Fruit fly (Drosophila melanogaster) whole organism, embryonic: ENCODE data around the gene Pvf1.

Source experiments
- Ada2b ChIP-seq: fragments of 200-800 bp; sonication (Bioruptor generic); IDR thresholded peaks from 2 replicates; pipeline ENCODE4 v1.3.6; 2022; ENCODE audit warnings: missing biosample characterization, missing genetic modification characterization
- Aef1 ChIP-seq: fragments of 200-800 bp; sonication (Bioruptor generic); IDR thresholded peaks from 3 replicates; pipeline ENCODE4 v1.3.6; 2022; ENCODE audit warnings: missing biosample characterization, missing genetic modification characterization
- CG12942 ChIP-seq: fragments of 200-800 bp; sonication (Bioruptor generic); optimal IDR thresholded peaks from 3 replicates; lab custom pipeline; 2016; ENCODE audit warnings: missing biosample characterization, missing genetic modification characterization
- CG13624 ChIP-seq: fragments of 200-800 bp; sonication (Bioruptor generic); optimal IDR thresholded peaks from 2 replicates; lab custom pipeline; 2016; ENCODE audit warnings: missing biosample characterization, missing genetic modification characterization
- CG13894 ChIP-seq: fragments of 200-800 bp; sonication (Bioruptor generic); optimal IDR thresholded peaks from 3 replicates; lab custom pipeline; 2018; ENCODE audit warnings: missing biosample characterization, mild to moderate bottlenecking, missing genetic modification characterization, moderate library complexity
- CG17328 ChIP-seq: fragments of 200-800 bp; sonication (Bioruptor generic); IDR thresholded peaks from 2 replicates; pipeline ENCODE4 v1.3.6; 2022; ENCODE audit warnings: missing biosample characterization, missing genetic modification characterization
- CG17829 ChIP-seq: fragments of 200-800 bp; optimal IDR thresholded peaks from 2 replicates; lab custom pipeline; 2019; ENCODE audit warnings: missing biosample characterization, mild to moderate bottlenecking, missing genetic modification characterization, moderate library complexity
- CG2129 ChIP-seq: fragments of 200-800 bp; sonication (Bioruptor generic); IDR thresholded peaks from 2 replicates; pipeline ENCODE4 v1.3.6; 2022; ENCODE audit warnings: missing biosample characterization, missing genetic modification characterization; ENCODE audit not compliant: partially characterized antibody
- CG31441 ChIP-seq: fragments of 200-800 bp; sonication (Bioruptor generic); IDR thresholded peaks from 2 replicates; pipeline ENCODE4 v1.3.6; 2022; ENCODE audit warnings: missing biosample characterization, missing genetic modification characterization
- CG32532 ChIP-seq: fragments of 200-800 bp; sonication (Bioruptor generic); IDR thresholded peaks from 2 replicates; pipeline ENCODE4 v1.3.6; 2022; ENCODE audit warnings: missing biosample characterization, missing genetic modification characterization
- CG34422 ChIP-seq: fragments of 200-800 bp; sonication (Bioruptor generic); IDR thresholded peaks from 3 replicates; pipeline ENCODE4 v1.3.6; 2022; ENCODE audit warnings: missing biosample characterization, missing genetic modification characterization
- CG3838 ChIP-seq: fragments of 200-800 bp; sonication (Bioruptor generic); optimal IDR thresholded peaks from 3 replicates; lab custom pipeline; 2016; ENCODE audit warnings: missing biosample characterization, missing genetic modification characterization
- CG4282 ChIP-seq: fragments of 200-800 bp; sonication (Bioruptor generic); optimal IDR thresholded peaks from 2 replicates; lab custom pipeline; 2016; ENCODE audit warnings: missing biosample characterization, missing genetic modification characterization
- CG4424 ChIP-seq: fragments of 200-800 bp; sonication (Bioruptor generic); optimal IDR thresholded peaks from 3 replicates; lab custom pipeline; 2016; ENCODE audit warnings: missing biosample characterization, missing genetic modification characterization
- CG6689 ChIP-seq: fragments of 200-800 bp; sonication (Bioruptor generic); IDR thresholded peaks from 2 replicates; pipeline ENCODE4 v1.3.6; 2022; ENCODE audit warnings: missing biosample characterization, missing genetic modification characterization
- CG8924 ChIP-seq: fragments of 200-800 bp; optimal IDR thresholded peaks from 3 replicates; lab custom pipeline; 2019; ENCODE audit warnings: missing biosample characterization, mild to moderate bottlenecking, missing genetic modification characterization, moderate library complexity
- D ChIP-seq, 2 experiments: fragments of 200-800 bp in 1 of 2; fragments of >200 bp in 1 of 2; sonication (Bioruptor generic) in 1 of 2; optimal IDR thresholded peaks; 2 replicates in 1 of 2; 3 replicates in 1 of 2; lab custom pipeline; 2017; ENCODE audit warnings: mild to moderate bottlenecking in 1 of 2, missing biosample characterization in 1 of 2, missing genetic modification characterization in 1 of 2, missing genetic modification reagents in 1 of 2
- Fer3 ChIP-seq: fragments of 200-800 bp; sonication (Bioruptor generic); optimal IDR thresholded peaks from 2 replicates; lab custom pipeline; 2018; ENCODE audit warnings: missing biosample characterization, mild to moderate bottlenecking, missing genetic modification characterization, moderate library complexity
- H15 ChIP-seq: fragments of 200-800 bp; sonication (Bioruptor generic); IDR thresholded peaks from 3 replicates; pipeline ENCODE4 v1.3.6; 2022; ENCODE audit warnings: missing biosample characterization, missing genetic modification characterization
- HLH54F ChIP-seq: fragments of 200-800 bp; sonication (Bioruptor generic); optimal IDR thresholded peaks from 3 replicates; lab custom pipeline; 2016; ENCODE audit warnings: missing biosample characterization, missing genetic modification characterization
- Jarid2 ChIP-seq: fragments of 200-800 bp; sonication (Bioruptor generic); optimal IDR thresholded peaks from 3 replicates; lab custom pipeline; 2017; ENCODE audit warnings: mild to moderate bottlenecking, missing biosample characterization, missing genetic modification reagents, missing genetic modification characterization
- MBD-R2 ChIP-seq: fragments of 200-800 bp; sonication (Bioruptor generic); IDR thresholded peaks from 2 replicates; pipeline ENCODE4 v1.3.6; 2022; ENCODE audit warnings: missing biosample characterization, missing genetic modification characterization
- Myb ChIP-seq: fragments of 200-800 bp; sonication (Bioruptor generic); optimal IDR thresholded peaks from 2 replicates; lab custom pipeline; 2016; ENCODE audit warnings: missing biosample characterization, missing genetic modification characterization
- Nf-YA ChIP-seq: fragments of 200-800 bp; sonication (Bioruptor generic); IDR thresholded peaks from 2 replicates; pipeline ENCODE4 v1.3.6; 2022; ENCODE audit warnings: missing biosample characterization, missing genetic modification characterization
- Nf-YB ChIP-seq: fragments of 200-800 bp; sonication (Bioruptor generic); optimal IDR thresholded peaks from 3 replicates; lab custom pipeline; 2019; ENCODE audit warnings: missing biosample characterization, mild to moderate bottlenecking, missing genetic modification characterization, moderate library complexity
- NfI ChIP-seq: fragments of 200-800 bp; sonication (Bioruptor generic); optimal IDR thresholded peaks from 3 replicates; lab custom pipeline; 2018; ENCODE audit warnings: missing biosample characterization, mild to moderate bottlenecking, missing genetic modification characterization, moderate library complexity
- Ravus ChIP-seq: fragments of 200-800 bp; sonication (Bioruptor generic); IDR thresholded peaks from 2 replicates; pipeline ENCODE4 v1.3.6; 2022; ENCODE audit warnings: missing biosample characterization, missing genetic modification characterization
- Xbp1 ChIP-seq: fragments of 200-800 bp; sonication (Bioruptor generic); optimal IDR thresholded peaks from 3 replicates; lab custom pipeline; 2016; ENCODE audit warnings: missing biosample characterization, mild to moderate bottlenecking, missing genetic modification characterization
- abd-A ChIP-seq: fragments of 200-800 bp; sonication (Bioruptor generic); optimal IDR thresholded peaks from 3 replicates; lab custom pipeline; 2019; ENCODE audit warnings: missing biosample characterization, mild to moderate bottlenecking, missing genetic modification characterization, moderate library complexity
- amos ChIP-seq: fragments of 200-800 bp; sonication (Bioruptor generic); IDR thresholded peaks from 2 replicates; pipeline ENCODE4 v1.3.6; 2022; ENCODE audit warnings: missing biosample characterization, missing genetic modification characterization; ENCODE audit not compliant: partially characterized antibody
- aop ChIP-seq: fragments of 200-800 bp; sonication (Bioruptor generic); IDR thresholded peaks from 2 replicates; pipeline ENCODE4 v1.3.6; 2022; ENCODE audit warnings: missing biosample characterization, missing genetic modification characterization
- cad ChIP-seq: fragments of >200 bp; optimal IDR thresholded peaks from 2 replicates; lab custom pipeline; 2017; ENCODE audit warnings: missing biosample characterization, missing genetic modification characterization
- caup ChIP-seq: fragments of 200-800 bp; sonication (Bioruptor generic); optimal IDR thresholded peaks from 3 replicates; lab custom pipeline; 2017; ENCODE audit warnings: missing biosample characterization, mild to moderate bottlenecking, missing genetic modification characterization, moderate library complexity; ENCODE audit not compliant: severe bottlenecking
- grn ChIP-seq: fragments of 200-800 bp; sonication (Bioruptor generic); optimal IDR thresholded peaks from 3 replicates; lab custom pipeline; 2017; ENCODE audit warnings: missing biosample characterization, missing genetic modification characterization
- ken ChIP-seq: fragments of 200-800 bp; sonication (Bioruptor generic); IDR thresholded peaks from 3 replicates; pipeline ENCODE4 v1.3.6; 2022; ENCODE audit warnings: missing biosample characterization, missing genetic modification characterization
- lilli ChIP-seq: fragments of 200-800 bp; sonication (Bioruptor generic); optimal IDR thresholded peaks from 3 replicates; lab custom pipeline; 2016; ENCODE audit warnings: missing biosample characterization, missing genetic modification characterization
- lov ChIP-seq, 2 experiments: fragments of 200-800 bp in 1 of 2; fragments of >200 bp in 1 of 2; sonication (Bioruptor generic) in 1 of 2; IDR thresholded peaks in 1 of 2; optimal IDR thresholded peaks in 1 of 2; 2 replicates in 1 of 2; 3 replicates in 1 of 2; pipeline versions ENCODE4 v1.3.6 to Lab custom; 2017 to 2022; ENCODE audit warnings: missing biosample characterization in 1 of 2, missing genetic modification characterization in 1 of 2
- mld ChIP-seq: fragments of 200-800 bp; sonication (Bioruptor generic); IDR thresholded peaks from 3 replicates; pipeline ENCODE4 v1.3.6; 2022; ENCODE audit warnings: missing biosample characterization, missing genetic modification characterization; ENCODE audit not compliant: partially characterized antibody
- pan ChIP-seq, 4 experiments: fragments of >200 bp in 3 of 4; fragments of 200-800 bp in 1 of 4; sonication (Bioruptor generic) in 1 of 4; optimal IDR thresholded peaks in 3 of 4; IDR thresholded peaks in 1 of 4; 2 replicates each; pipeline versions ENCODE4 v1.3.6 to Lab custom; 2017 to 2022; ENCODE audit warnings: missing biosample characterization in 2 of 4, missing genetic modification characterization in 2 of 4, mixed read lengths in 1 of 4
- seq ChIP-seq: fragments of 200-800 bp; sonication (Bioruptor generic); IDR thresholded peaks from 2 replicates; pipeline ENCODE4 v1.3.6; 2022; ENCODE audit warnings: missing biosample characterization, missing genetic modification characterization
- slbo ChIP-seq: fragments of 200-800 bp; sonication (Bioruptor generic); IDR thresholded peaks from 2 replicates; pipeline ENCODE4 v1.3.6; 2022; ENCODE audit warnings: missing biosample characterization, missing genetic modification characterization
- sqz ChIP-seq: fragments of 200-800 bp; sonication (Bioruptor generic); optimal IDR thresholded peaks from 3 replicates; lab custom pipeline; 2018; ENCODE audit warnings: missing biosample characterization, mild to moderate bottlenecking, missing genetic modification characterization
- sr ChIP-seq: fragments of 200-800 bp; sonication (Bioruptor generic); IDR thresholded peaks from 3 replicates; pipeline ENCODE4 v1.3.6; 2022; ENCODE audit warnings: missing biosample characterization, missing genetic modification characterization
- trem ChIP-seq: fragments of 200-800 bp; optimal IDR thresholded peaks from 3 replicates; lab custom pipeline; 2019; ENCODE audit warnings: missing biosample characterization, mild to moderate bottlenecking, missing genetic modification characterization, moderate library complexity
- ttk ChIP-seq: fragments of 200-800 bp; sonication (Bioruptor generic); IDR thresholded peaks from 2 replicates; pipeline ENCODE4 v2.1.2; 2022; ENCODE audit warnings: missing biosample characterization, missing genetic modification characterization
- usp ChIP-seq: fragments of >200 bp; optimal IDR thresholded peaks from 2 replicates; lab custom pipeline; 2017; ENCODE audit warnings: missing biosample characterization, missing genetic modification characterization
- wek ChIP-seq: fragments of 200-800 bp; sonication (Bioruptor generic); optimal IDR thresholded peaks from 3 replicates; lab custom pipeline; 2018; ENCODE audit warnings: missing biosample characterization, mild to moderate bottlenecking, missing genetic modification characterization, moderate library complexity
- zen ChIP-seq: fragments of 200-800 bp; sonication (Bioruptor generic); optimal IDR thresholded peaks from 3 replicates; lab custom pipeline; 2018; ENCODE audit warnings: missing biosample characterization, mild to moderate bottlenecking, missing genetic modification characterization, moderate library complexity

Gene Pvf1

DNA sequence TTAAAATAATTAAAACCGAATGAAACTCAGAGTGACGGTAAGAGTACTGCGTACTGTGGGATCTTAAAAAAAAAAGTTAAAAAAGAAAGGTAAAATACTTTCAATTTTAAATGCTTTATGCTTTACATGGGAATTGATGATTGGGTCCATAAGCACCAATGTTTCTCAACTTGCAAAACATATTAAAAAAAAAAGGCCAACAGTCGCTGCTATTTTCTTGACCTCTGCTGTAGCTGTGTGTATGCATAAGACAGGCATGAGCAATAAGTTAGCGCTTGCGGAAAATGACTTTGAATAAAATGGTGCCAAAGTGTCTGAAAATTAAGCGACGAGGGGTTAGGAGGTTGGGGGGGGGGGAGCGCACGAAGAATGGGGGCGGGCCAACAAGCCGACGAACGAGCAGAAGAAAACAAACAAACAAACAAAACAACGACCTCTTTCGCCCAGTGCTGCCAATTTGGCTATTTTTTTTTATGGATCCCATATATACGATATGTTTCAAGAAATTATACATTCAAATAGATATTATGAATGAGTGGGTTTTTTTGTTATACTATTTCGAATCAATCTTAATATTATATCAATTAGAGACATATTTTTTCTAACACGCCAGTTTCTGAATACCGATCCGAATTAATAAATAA is 37.1 kb downstream of the Pvf1 start (continued):
- TF ChIP-seq Ada2b (peak; percentile 59; the same call in 1 of the 2 replicates), CG34422 (peak; percentile 92), usp (GFP tag; lab: Kevin White, UChicago) (no peak), HLH54F (GFP tag; lab: Kevin White, UChicago) (peak; percentile 7), Aef1 (peak; percentile 54; the same call in 2 of the 3 replicates), sqz (GFP tag; lab: Kevin White, UChicago) (peak; percentile 23), Nf-YA (GFP tag; lab: Robert Waterston, UW) (0 out of 2 replicates have a peak, but pooled peaks have one; percentile 35), CG2129 (no peak), seq (GFP tag; lab: Robert Waterston, UW) (peak; percentile 62), CG12942 (GFP tag; lab: Kevin White, UChicago) (peak; percentile 5), grn (GFP tag; lab: Kevin White, UChicago) (no peak), sr (GFP tag; lab: Robert Waterston, UW) (peak; percentile 64; the same call in 2 of the 3 replicates), ttk (GFP tag; lab: Robert Waterston, UW) (peak; percentile 44; the same call in 1 of the 2 replicates), zen (no peak), wek (no peak), MBD-R2 (GFP tag; lab: Robert Waterston, UW) (peak; percentile 27; the same call in 1 of the 2 replicates), CG32532 (GFP tag; lab: Robert Waterston, UW) (peak; percentile 71), lov (optimal IDR thresholded peaks at IDR 0.05; lab: Kevin White, UChicago) (no peak), lov (GFP tag; IDR thresholded peaks at IDR 0.05; lab: Robert Waterston, UW) (no peak), ken (GFP tag; lab: Robert Waterston, UW) (peak; percentile 55; the same call in 1 of the 3 replicates), CG17829 (tag; lab: Kevin White, UChicago) (peak; percentile 12), cad (GFP tag; lab: Kevin White, UChicago) (no peak), CG31441 (GFP tag; lab: Robert Waterston, UW) (no peak; the same call in 1 of the 2 replicates), D (optimal IDR thresholded peaks at IDR 0.05; lab: Kevin White, UChicago) (no peak), D (GFP tag; optimal IDR thresholded peaks at IDR 0.05; lab: Kevin White, UChicago) (peak; percentile 39), Ravus (GFP tag; lab: Robert Waterston, UW) (no peak), caup (peak; percentile 40), CG3838 (GFP tag; lab: Kevin White, UChicago) (no peak), abd-A (tag; lab: Kevin White, UChicago) (no peak), lilli (peak; percentile 47), Jarid2 (GFP tag; lab: Kevin White, UChicago) (no peak), Xbp1 (GFP tag; lab: Kevin White, UChicago) (peak; percentile 55), CG4424 (GFP tag; lab: Kevin White, UChicago) (peak; percentile 19), amos (GFP tag; lab: Robert Waterston, UW) (no peak), CG13624 (GFP tag; lab: Kevin White, UChicago) (peak; percentile 41), CG8924 (no peak), CG13894 (tag; lab: Kevin White, UChicago) (no peak), mld (GFP tag; lab: Robert Waterston, UW) (no peak), aop (GFP tag; lab: Robert Waterston, UW) (no peak), Fer3 (tag; lab: Kevin White, UChicago) (peak; percentile 55), Nf-YB (GFP tag; lab: Kevin White, UChicago) (no peak), H15 (GFP tag; lab: Robert Waterston, UW) (no peak), trem (no peak), CG17328 (peak; percentile 50; the same call in 1 of the 2 replicates), NfI (no peak), CG4282 (no peak), Myb (no peak), slbo (GFP tag; lab: Robert Waterston, UW) (peak; percentile 65), CG6689 (GFP tag; lab: Robert Waterston, UW) (peak; percentile 57), pan (optimal IDR thresholded peaks at IDR 0.05; lab: Kevin White, UChicago) (no peak), pan (GFP tag; optimal IDR thresholded peaks at IDR 0.05 in 1 of 2, IDR thresholded peaks at IDR 0.05 in 1 of 2) (peak in 1 of 2 experiments; percentile 72)
